Fruit fly (Drosophila melanogaster): Measurements from ENCODE around the gene Hibch.
A peak's percentile ranks its signal among the peaks of the same experiment; 100 is the strongest.

dm6 chr3R:15366839-15367238, 9.8 kb downstream of the Hibch start:
- TF ChIP-seq NfI (GFP tag; optimal IDR thresholded peaks at IDR 0.05): no peak
- peak; percentile 64 for TF ChIP-seq CG8388 (GFP tag; optimal IDR thresholded peaks at IDR 0.05)
- TF ChIP-seq CG17328 (GFP tag; IDR thresholded peaks at IDR 0.05): peak; percentile 59
- TF ChIP-seq her (GFP tag; optimal IDR thresholded peaks at IDR 0.05): no peak
- no peak for TF ChIP-seq CG3163 (GFP tag; optimal IDR thresholded peaks at IDR 0.05)
- TF ChIP-seq CG2712 (tag; optimal IDR thresholded peaks at IDR 0.05): peak; percentile 45
- TF ChIP-seq Kr (GFP tag; optimal IDR thresholded peaks at IDR 0.05): no peak
- TF ChIP-seq Hr78 (GFP tag; optimal IDR thresholded peaks at IDR 0.05): no peak
- no peak for TF ChIP-seq CG7745 (tag; optimal IDR thresholded peaks at IDR 0.05)
- no peak for TF ChIP-seq amos (GFP tag; IDR thresholded peaks at IDR 0.05; ENCODE audit: partially characterized antibody)
